Worm (Caenorhabditis elegans): ENCODE results near the gene srbc-2.

DNA sequence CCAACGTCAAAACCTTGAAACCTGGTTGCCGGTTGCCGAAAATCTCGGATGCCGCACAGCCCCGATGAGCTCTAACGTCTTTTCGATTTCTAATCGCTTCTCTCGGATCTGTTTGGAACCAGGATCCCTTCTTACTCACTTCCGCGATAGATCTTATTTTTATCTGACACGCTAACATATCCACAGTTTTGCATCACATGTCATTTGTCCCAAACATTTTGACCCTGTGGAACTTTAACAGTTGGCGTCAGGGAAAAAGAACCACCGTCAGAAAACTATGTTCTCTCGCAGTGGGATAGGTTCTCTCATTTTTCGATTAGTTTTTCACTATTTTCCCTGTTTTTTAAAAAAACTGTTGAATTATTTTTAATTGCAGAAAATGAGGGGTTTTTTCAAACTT lies 21.4 kb upstream of the srbc-2 start, which contains the start of gene T20D4.11:
- no peak for TF ChIP-seq T22C8.4 (GFP tag; IDR thresholded peaks at IDR 0.05)
- TF ChIP-seq med-1 (GFP tag; optimal IDR thresholded peaks at IDR 0.05; ENCODE audit: insufficient read depth), result no peak
- no peak for TF ChIP-seq cog-1 (tag; optimal IDR thresholded peaks at IDR 0.05)
- TF ChIP-seq klf-2 (GFP tag; conservative IDR thresholded peaks at IDR 0.05), result no peak
- no peak for TF ChIP-seq ref-1 (GFP tag; conservative IDR thresholded peaks at IDR 0.05)
- TF ChIP-seq ztf-23 (GFP tag; IDR thresholded peaks at IDR 0.05), result no peak
